Fruit fly (Drosophila melanogaster): ENCODE data around the gene Ir68a.

Ir68a gene

DNA sequence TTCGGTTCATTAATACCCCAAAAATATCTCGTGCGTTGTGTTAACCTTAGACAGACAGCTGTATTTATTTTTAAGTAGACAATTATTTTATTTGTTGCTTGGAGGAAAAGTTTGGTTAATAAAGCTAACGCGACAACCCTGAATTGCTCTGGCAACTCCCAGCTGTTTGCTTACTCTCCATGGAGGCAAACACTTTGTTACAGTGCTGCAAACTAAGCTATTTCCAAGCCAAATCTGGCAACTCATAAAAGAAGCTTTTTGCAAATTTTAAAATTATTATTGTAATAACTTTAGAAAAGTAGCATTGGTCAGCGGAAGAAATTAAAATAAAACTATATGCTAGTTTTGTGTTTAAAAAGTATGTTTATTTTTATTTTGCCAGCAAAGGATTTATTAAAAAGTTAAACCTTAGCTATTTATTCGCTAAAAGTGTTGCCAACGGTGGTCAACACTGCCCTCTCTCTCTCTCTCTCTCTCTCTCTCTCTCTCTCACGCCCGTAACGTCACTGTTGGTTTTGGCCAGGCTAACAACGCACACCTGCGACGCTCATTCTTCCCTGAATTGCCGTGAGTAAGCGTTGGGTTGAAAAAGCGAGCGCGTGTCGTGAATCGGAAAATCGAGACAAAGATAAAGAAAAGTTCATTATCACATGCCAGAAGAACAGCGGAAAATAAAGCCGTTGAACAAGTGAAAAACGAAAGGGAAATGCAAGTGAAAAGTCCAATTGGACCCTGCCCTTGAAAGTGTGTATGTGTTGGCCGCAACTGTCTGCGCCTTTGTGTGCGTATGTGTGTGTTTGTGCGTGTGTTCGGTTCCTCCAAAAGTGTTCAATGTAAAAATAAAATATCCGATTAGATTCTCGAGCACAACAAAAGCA, 20.5 kb downstream of the Ir68a start (continued):
- peak; percentile 88 for TF ChIP-seq her (GFP tag; optimal IDR thresholded peaks at IDR 0.05)
- TF ChIP-seq h (optimal IDR thresholded peaks at IDR 0.05), result no peak
- peak; percentile 59 for TF ChIP-seq yki (optimal IDR thresholded peaks at IDR 0.05)
- peak; percentile 82 for TF ChIP-seq Dek (tag; optimal IDR thresholded peaks at IDR 0.05)
- TF ChIP-seq p53 (GFP tag; optimal IDR thresholded peaks at IDR 0.05), result peak; percentile 78
- TF ChIP-seq run (tag; optimal IDR thresholded peaks at IDR 0.05), result peak; percentile 52
- peak; percentile 66 for TF ChIP-seq cato (GFP tag; optimal IDR thresholded peaks at IDR 0.05; ENCODE audit: borderline replicate concordance)
- TF ChIP-seq CG2116 (GFP tag; optimal IDR thresholded peaks at IDR 0.05), result peak; percentile 69
- TF ChIP-seq CG17612 (GFP tag; IDR thresholded peaks at IDR 0.05), result peak; percentile 86
- peak; percentile 58 for TF ChIP-seq CG9876 (GFP tag; optimal IDR thresholded peaks at IDR 0.05)
- peak; percentile 83 for TF ChIP-seq CG9817 (tag; optimal IDR thresholded peaks at IDR 0.05)
- TF ChIP-seq Rfx (GFP tag; IDR thresholded peaks at IDR 0.05), result peak; percentile 97
- no peak for TF ChIP-seq cad (GFP tag; optimal IDR thresholded peaks at IDR 0.05)
- peak; percentile 44 for TF ChIP-seq trh (GFP tag; optimal IDR thresholded peaks at IDR 0.05)
- TF ChIP-seq pita (GFP tag; optimal IDR thresholded peaks at IDR 0.05), result no peak
- TF ChIP-seq lov (optimal IDR thresholded peaks at IDR 0.05), result no peak
- peak; percentile 87 for TF ChIP-seq lov (GFP tag; IDR thresholded peaks at IDR 0.05)
- TF ChIP-seq CG9727 (GFP tag; optimal IDR thresholded peaks at IDR 0.05), result peak; percentile 88
- TF ChIP-seq H2.0 (GFP tag; IDR thresholded peaks at IDR 0.05), result peak; percentile 92
- TF ChIP-seq Hr78 (GFP tag; optimal IDR thresholded peaks at IDR 0.05), result no peak
- peak; percentile 84 for TF ChIP-seq CG4820 (GFP tag; optimal IDR thresholded peaks at IDR 0.05)
- TF ChIP-seq Doc3 (GFP tag; IDR thresholded peaks at IDR 0.05; ENCODE audit: partially characterized antibody), result no peak
- peak; percentile 93 for TF ChIP-seq HLH3B (GFP tag; IDR thresholded peaks at IDR 0.05)
- TF ChIP-seq CG14710 (tag; optimal IDR thresholded peaks at IDR 0.05), result peak; percentile 70
- TF ChIP-seq pros (GFP tag; optimal IDR thresholded peaks at IDR 0.05), result no peak
- peak; percentile 84 for TF ChIP-seq CG18476 (GFP tag; optimal IDR thresholded peaks at IDR 0.05)
- TF ChIP-seq bcd (GFP tag; optimal IDR thresholded peaks at IDR 0.05), result peak; percentile 84
- TF ChIP-seq slbo (GFP tag; IDR thresholded peaks at IDR 0.05), result peak; percentile 94
- TF ChIP-seq mld (GFP tag; IDR thresholded peaks at IDR 0.05; ENCODE audit: partially characterized antibody), result no peak
- TF ChIP-seq Dref (GFP tag; IDR thresholded peaks at IDR 0.05), result no peak
- peak; percentile 93 for TF ChIP-seq ci (GFP tag; IDR thresholded peaks at IDR 0.05)
- TF ChIP-seq CG12769 (tag; optimal IDR thresholded peaks at IDR 0.05), result peak; percentile 95
- TF ChIP-seq en (GFP tag; optimal IDR thresholded peaks at IDR 0.05), result peak; percentile 82
- peak; percentile 51 for TF ChIP-seq Spps (tag; optimal IDR thresholded peaks at IDR 0.05)
- no peak for TF ChIP-seq Lpt (GFP tag; optimal IDR thresholded peaks at IDR 0.05)
- peak; percentile 86 for TF ChIP-seq CG6854 (GFP tag; optimal IDR thresholded peaks at IDR 0.05)
- peak; percentile 78 for TF ChIP-seq CG15011 (GFP tag; optimal IDR thresholded peaks at IDR 0.05)
- TF ChIP-seq cg (GFP tag; optimal IDR thresholded peaks at IDR 0.05), result peak; percentile 80
- peak; percentile 87 for TF ChIP-seq gsb (GFP tag; IDR thresholded peaks at IDR 0.05)
- peak; percentile 76 for TF ChIP-seq CHES-1-like (GFP tag; optimal IDR thresholded peaks at IDR 0.05)
- peak; percentile 85 for TF ChIP-seq CG9215 (GFP tag; IDR thresholded peaks at IDR 0.05)
- peak; percentile 88 for TF ChIP-seq CG31224 (GFP tag; IDR thresholded peaks at IDR 0.05)
- peak; percentile 59 to 84 for TF ChIP-seq bsh (GFP tag; optimal IDR thresholded peaks at IDR 0.05)
- TF ChIP-seq gsb-n (tag; optimal IDR thresholded peaks at IDR 0.05), result peak; percentile 79
- peak; percentile 81 for TF ChIP-seq CG2875 (GFP tag; optimal IDR thresholded peaks at IDR 0.05)
- peak; percentile 94 for TF ChIP-seq stc (GFP tag; IDR thresholded peaks at IDR 0.05)
- peak; percentile 79 for TF ChIP-seq phol (tag; optimal IDR thresholded peaks at IDR 0.05)
- peak; percentile 61 for TF ChIP-seq Hr3 (GFP tag; optimal IDR thresholded peaks at IDR 0.05)
- peak; percentile 63 for TF ChIP-seq Hmx (GFP tag; optimal IDR thresholded peaks at IDR 0.05)
- peak; percentile 86 for TF ChIP-seq CG17829 (tag; optimal IDR thresholded peaks at IDR 0.05)

Measured in whole organism, embryonic.